Fruit fly (Drosophila melanogaster) whole organism, embryonic: ENCODE results near the gene CG6051.
A peak's percentile ranks its signal among the peaks of the same experiment; 100 is the strongest.

Experiments
- B-H2 ChIP-seq: fragments of 200-800 bp; sonication (Bioruptor generic); optimal IDR thresholded peaks from 2 replicates; lab custom pipeline; 2018; ENCODE audit warnings: missing biosample characterization, mild to moderate bottlenecking, missing genetic modification characterization
- BEAF-32 ChIP-seq: fragments of 200-800 bp; sonication (Bioruptor generic); optimal IDR thresholded peaks from 3 replicates; lab custom pipeline; 2017; ENCODE audit warnings: missing biosample characterization, missing genetic modification characterization, mild to moderate bottlenecking, moderate library complexity, missing genetic modification reagents
- Bdp1 ChIP-seq: fragments of 200-800 bp; sonication (Bioruptor generic); optimal IDR thresholded peaks from 3 replicates; lab custom pipeline; 2016; ENCODE audit warnings: missing biosample characterization, missing genetic modification characterization
- BtbVII ChIP-seq: fragments of 200-800 bp; sonication (Bioruptor generic); optimal IDR thresholded peaks from 3 replicates; lab custom pipeline; 2017; ENCODE audit warnings: missing biosample characterization, mild to moderate bottlenecking, missing genetic modification characterization
- CG1024 ChIP-seq: fragments of 200-800 bp; sonication (Bioruptor generic); IDR thresholded peaks from 2 replicates; pipeline ENCODE4 v1.3.6; 2022; ENCODE audit warnings: missing biosample characterization, missing genetic modification characterization
- CG10462 ChIP-seq: fragments of 200-800 bp; sonication (Bioruptor generic); optimal IDR thresholded peaks from 2 replicates; lab custom pipeline; 2016; ENCODE audit warnings: missing biosample characterization, missing genetic modification characterization
- CG11696 ChIP-seq: fragments of 200-800 bp; sonication (Bioruptor generic); IDR thresholded peaks from 2 replicates; pipeline ENCODE4 v1.3.6; 2022; ENCODE audit warnings: missing biosample characterization, missing genetic modification characterization
- CG13775 ChIP-seq: fragments of 200-800 bp; sonication (Bioruptor generic); optimal IDR thresholded peaks from 3 replicates; lab custom pipeline; 2017; ENCODE audit warnings: missing biosample characterization, mild to moderate bottlenecking, missing genetic modification characterization
- CG14441 ChIP-seq: fragments of 200-800 bp; sonication (Bioruptor generic); IDR thresholded peaks from 2 replicates; pipeline ENCODE4 v1.3.6; 2022; ENCODE audit warnings: missing biosample characterization, missing genetic modification characterization
- CG17385 ChIP-seq: fragments of 200-800 bp; sonication (Bioruptor generic); optimal IDR thresholded peaks from 3 replicates; lab custom pipeline; 2018; ENCODE audit warnings: missing biosample characterization, mild to moderate bottlenecking, missing genetic modification characterization
- CG17829 ChIP-seq: fragments of 200-800 bp; optimal IDR thresholded peaks from 2 replicates; lab custom pipeline; 2019; ENCODE audit warnings: missing biosample characterization, mild to moderate bottlenecking, missing genetic modification characterization, moderate library complexity
- CG18262 ChIP-seq: fragments of 200-800 bp; optimal IDR thresholded peaks from 3 replicates; lab custom pipeline; 2019; ENCODE audit warnings: missing biosample characterization, mild to moderate bottlenecking, missing genetic modification characterization, moderate library complexity
- CG2678 ChIP-seq: fragments of 200-800 bp; sonication (Bioruptor generic); optimal IDR thresholded peaks from 3 replicates; lab custom pipeline; 2019; ENCODE audit warnings: missing biosample characterization, mild to moderate bottlenecking, missing genetic modification characterization, moderate library complexity
- CG2712 ChIP-seq: fragments of 200-800 bp; optimal IDR thresholded peaks from 3 replicates; lab custom pipeline; 2019; ENCODE audit warnings: missing biosample characterization, mild to moderate bottlenecking, missing genetic modification characterization, moderate library complexity
- CG2889 ChIP-seq: fragments of 200-800 bp; sonication (Bioruptor generic); IDR thresholded peaks from 3 replicates; pipeline ENCODE4 v1.3.6; 2022; ENCODE audit warnings: missing biosample characterization, missing genetic modification characterization
- CG31224 ChIP-seq: fragments of 200-800 bp; sonication (Bioruptor generic); IDR thresholded peaks from 2 replicates; pipeline ENCODE4 v1.3.6; 2022; ENCODE audit warnings: missing biosample characterization, missing genetic modification characterization
- CG3995 ChIP-seq: fragments of 200-800 bp; sonication (Bioruptor generic); optimal IDR thresholded peaks from 3 replicates; lab custom pipeline; 2016; ENCODE audit warnings: missing biosample characterization, missing genetic modification characterization
- CG4282 ChIP-seq: fragments of 200-800 bp; sonication (Bioruptor generic); optimal IDR thresholded peaks from 2 replicates; lab custom pipeline; 2016; ENCODE audit warnings: missing biosample characterization, missing genetic modification characterization
- CG4328 ChIP-seq: fragments of 200-800 bp; sonication (Bioruptor generic); optimal IDR thresholded peaks from 3 replicates; lab custom pipeline; 2017; ENCODE audit warnings: missing biosample characterization, missing genetic modification reagents, missing genetic modification characterization
- CG6791 ChIP-seq: fragments of 200-800 bp; sonication (Bioruptor generic); IDR thresholded peaks from 3 replicates; pipeline ENCODE4 v1.3.6; 2022; ENCODE audit warnings: missing biosample characterization, missing genetic modification characterization; ENCODE audit not compliant: partially characterized antibody
- CG7372 ChIP-seq: fragments of 200-800 bp; sonication (Bioruptor generic); IDR thresholded peaks from 2 replicates; pipeline ENCODE4 v1.3.6; 2022; ENCODE audit warnings: missing biosample characterization, missing genetic modification characterization
- CG7963 ChIP-seq: fragments of 200-800 bp; sonication (Bioruptor generic); IDR thresholded peaks from 3 replicates; pipeline ENCODE4 v1.3.6; 2022; ENCODE audit warnings: missing biosample characterization, missing genetic modification characterization; ENCODE audit not compliant: partially characterized antibody
- CG8281 ChIP-seq: fragments of 200-800 bp; sonication (Bioruptor generic); optimal IDR thresholded peaks from 2 replicates; lab custom pipeline; 2018; ENCODE audit warnings: missing biosample characterization, mild to moderate bottlenecking, missing genetic modification characterization, moderate library complexity
- CG8388 ChIP-seq: fragments of 200-800 bp; sonication (Bioruptor generic); optimal IDR thresholded peaks from 2 replicates; lab custom pipeline; 2019; ENCODE audit warnings: missing biosample characterization, mild to moderate bottlenecking, missing genetic modification characterization, moderate library complexity
- CG9437 ChIP-seq: fragments of 200-800 bp; sonication (Bioruptor generic); optimal IDR thresholded peaks from 2 replicates; lab custom pipeline; 2018; ENCODE audit warnings: missing biosample characterization, mild to moderate bottlenecking, missing genetic modification characterization
- Doc3 ChIP-seq: fragments of 200-800 bp; sonication (Bioruptor generic); IDR thresholded peaks from 3 replicates; pipeline ENCODE4 v1.3.6; 2022; ENCODE audit warnings: missing biosample characterization, missing genetic modification characterization; ENCODE audit not compliant: partially characterized antibody
- Dref ChIP-seq: fragments of 200-800 bp; sonication (Bioruptor generic); IDR thresholded peaks from 2 replicates; pipeline ENCODE4 v1.3.6; 2022; ENCODE audit warnings: missing biosample characterization, missing genetic modification characterization
- Ets65A ChIP-seq: fragments of 200-800 bp; sonication (Bioruptor generic); peaks from one replicate; lab custom pipeline; 2016; ENCODE audit warnings: missing biosample characterization, missing genetic modification characterization
- HLH3B ChIP-seq: fragments of 200-800 bp; sonication (Bioruptor generic); IDR thresholded peaks from 2 replicates; pipeline ENCODE4 v1.3.6; 2022; ENCODE audit warnings: missing biosample characterization, missing genetic modification characterization
- Hr51 ChIP-seq, 2 experiments: fragments of 200-800 bp; sonication (Bioruptor generic); optimal IDR thresholded peaks; 2 replicates in 1 of 2; 3 replicates in 1 of 2; lab custom pipeline; 2016 to 2018; ENCODE audit warnings: missing biosample characterization in 2 of 2, missing genetic modification characterization in 2 of 2, mild to moderate bottlenecking in 1 of 2, moderate library complexity in 1 of 2
- Lim3 ChIP-seq: fragments of 200-800 bp; sonication (Bioruptor generic); IDR thresholded peaks from 2 replicates; pipeline ENCODE4 v1.3.6; 2022; ENCODE audit warnings: missing biosample characterization, missing genetic modification characterization
- Meics ChIP-seq: fragments of 200-800 bp; sonication (Bioruptor generic); optimal IDR thresholded peaks from 2 replicates; lab custom pipeline; 2017; ENCODE audit warnings: missing biosample characterization, mild to moderate bottlenecking, missing genetic modification characterization
- Opbp ChIP-seq: fragments of 200-800 bp; sonication (Bioruptor generic); IDR thresholded peaks from 3 replicates; pipeline ENCODE4 v1.3.6; 2022; ENCODE audit warnings: missing biosample characterization, missing genetic modification characterization; ENCODE audit not compliant: partially characterized antibody
- Usf ChIP-seq: fragments of 200-800 bp; sonication (Bioruptor generic); optimal IDR thresholded peaks from 2 replicates; lab custom pipeline; 2017; ENCODE audit warnings: missing genotype, missing biosample characterization, missing genetic modification characterization
- ap ChIP-seq: fragments of 200-800 bp; sonication (Bioruptor generic); IDR thresholded peaks from 2 replicates; pipeline ENCODE4 v1.3.6; 2022; ENCODE audit warnings: missing biosample characterization, missing genetic modification characterization
- croc ChIP-seq: fragments of 200-800 bp; sonication (Bioruptor generic); conservative IDR thresholded peaks from 3 replicates; pipeline ENCODE4 v1.3.6; 2022; ENCODE audit warnings: missing biosample characterization, missing genetic modification characterization
- crp ChIP-seq, 2 experiments: fragments of 200-800 bp; sonication (Bioruptor generic); optimal IDR thresholded peaks; 2 replicates in 1 of 2; 3 replicates in 1 of 2; lab custom pipeline; 2017; ENCODE audit warnings: missing biosample characterization in 2 of 2, missing genetic modification characterization in 2 of 2, mild to moderate bottlenecking in 1 of 2, moderate library complexity in 1 of 2
- da ChIP-seq: fragments of 200-800 bp; sonication (Bioruptor generic); optimal IDR thresholded peaks from 2 replicates; lab custom pipeline; 2016; ENCODE audit warnings: missing biosample characterization, missing genetic modification characterization
- eyg ChIP-seq: fragments of 200-800 bp; sonication (Bioruptor generic); optimal IDR thresholded peaks from 3 replicates; lab custom pipeline; 2016; ENCODE audit warnings: missing biosample characterization, missing genetic modification characterization
- gcm2 ChIP-seq: fragments of 200-800 bp; sonication (Bioruptor generic); optimal IDR thresholded peaks from 2 replicates; lab custom pipeline; 2016; ENCODE audit warnings: missing biosample characterization, missing genetic modification characterization
- knrl ChIP-seq: fragments of 200-800 bp; sonication (Bioruptor generic); IDR thresholded peaks from 3 replicates; pipeline ENCODE4 v1.3.6; 2022; ENCODE audit warnings: missing biosample characterization, missing genetic modification characterization; ENCODE audit not compliant: partially characterized antibody
- lbe ChIP-seq: fragments of 200-800 bp; sonication (Bioruptor generic); optimal IDR thresholded peaks from 2 replicates; lab custom pipeline; 2016; ENCODE audit warnings: missing biosample characterization, mild to moderate bottlenecking, missing genetic modification characterization
- lmd ChIP-seq: fragments of 200-800 bp; sonication (Bioruptor generic); IDR thresholded peaks from 2 replicates; pipeline ENCODE4 v1.3.6; 2022; ENCODE audit warnings: missing biosample characterization, missing genetic modification characterization
- pfk ChIP-seq: fragments of 200-800 bp; sonication (Bioruptor generic); optimal IDR thresholded peaks from 2 replicates; lab custom pipeline; 2018; ENCODE audit warnings: missing biosample characterization, mild to moderate bottlenecking, missing genetic modification characterization, moderate library complexity
- sens ChIP-seq: fragments of 200-800 bp; sonication (Bioruptor generic); peaks from one replicate; lab custom pipeline; 2016; ENCODE audit warnings: missing biosample characterization, missing genetic modification characterization
- sug ChIP-seq: fragments of 200-800 bp; optimal IDR thresholded peaks from 2 replicates; lab custom pipeline; 2019; ENCODE audit warnings: missing biosample characterization, mild to moderate bottlenecking, missing genetic modification characterization, moderate library complexity
- tup ChIP-seq: fragments of 200-800 bp; sonication (Bioruptor generic); optimal IDR thresholded peaks from 2 replicates; lab custom pipeline; 2016; ENCODE audit warnings: missing biosample characterization, mild to moderate bottlenecking, missing genetic modification characterization, moderate library complexity
- usp ChIP-seq: fragments of >200 bp; optimal IDR thresholded peaks from 2 replicates; lab custom pipeline; 2017; ENCODE audit warnings: missing biosample characterization, missing genetic modification characterization
- vnd ChIP-seq: fragments of 200-800 bp; sonication (Bioruptor generic); IDR thresholded peaks from 3 replicates; pipeline ENCODE4 v1.3.6; 2022; ENCODE audit warnings: missing biosample characterization, missing genetic modification characterization; ENCODE audit not compliant: partially characterized antibody
- vvl ChIP-seq: fragments of 200-800 bp; sonication (Bioruptor generic); IDR thresholded peaks from 2 replicates; pipeline ENCODE4 v1.3.6; 2022; ENCODE audit warnings: missing biosample characterization, missing genetic modification characterization
- zfh1 ChIP-seq: fragments of 200-800 bp; sonication (Bioruptor generic); IDR thresholded peaks from 3 replicates; pipeline ENCODE4 v1.3.6; 2022; ENCODE audit warnings: missing biosample characterization, missing genetic modification characterization

CG6051 gene

dm6 chr3R:27116465-27117092 lies 34.3 kb downstream of the CG6051 start, which contains the start of the genes CG6066 and CG5880 (continued):
- no peak for TF ChIP-seq CG2678 (tag; lab: Kevin White, UChicago)
- no peak for TF ChIP-seq vvl (GFP tag; lab: Robert Waterston, UW)
- TF ChIP-seq BEAF-32 (GFP tag; lab: Kevin White, UChicago): peak; percentile 83
- TF ChIP-seq tup: no peak
- TF ChIP-seq CG31224 (GFP tag; lab: Robert Waterston, UW): no peak
- TF ChIP-seq CG8281 (tag; lab: Kevin White, UChicago): no peak
- TF ChIP-seq CG17829 (tag; lab: Kevin White, UChicago): peak; percentile 6
- no peak for TF ChIP-seq CG7372
- TF ChIP-seq lbe (GFP tag; lab: Kevin White, UChicago): no peak
- peak; percentile 22 for TF ChIP-seq CG3995 (GFP tag; lab: Kevin White, UChicago)
- TF ChIP-seq pfk (GFP tag; lab: Kevin White, UChicago): no peak
- no peak for TF ChIP-seq croc (GFP tag; lab: Robert Waterston, UW)
- no peak for TF ChIP-seq Meics (GFP tag; lab: Kevin White, UChicago)
- TF ChIP-seq CG2712 (tag; lab: Kevin White, UChicago): no peak
- peak; percentile 85 for TF ChIP-seq Opbp (GFP tag; lab: Robert Waterston, UW)
- TF ChIP-seq da (GFP tag; lab: Kevin White, UChicago): no peak
- no peak for TF ChIP-seq HLH3B
- TF ChIP-seq zfh1 (GFP tag; lab: Robert Waterston, UW): no peak
- TF ChIP-seq CG6791 (GFP tag; lab: Robert Waterston, UW): peak; percentile 83
- TF ChIP-seq knrl: peak; percentile 78
- TF ChIP-seq CG2889 (GFP tag; lab: Robert Waterston, UW): no peak
- peak; percentile 62 for TF ChIP-seq sens (GFP tag; lab: Kevin White, UChicago)
- TF ChIP-seq CG14441 (GFP tag; lab: Robert Waterston, UW): no peak
- TF ChIP-seq Ets65A (GFP tag; lab: Kevin White, UChicago): peak; percentile 87
- no peak for TF ChIP-seq CG4328 (GFP tag; lab: Kevin White, UChicago)
- no peak for TF ChIP-seq BtbVII (GFP tag; lab: Kevin White, UChicago)
- TF ChIP-seq CG8388 (GFP tag; lab: Kevin White, UChicago): no peak
- TF ChIP-seq Bdp1 (GFP tag; lab: Kevin White, UChicago): no peak
- peak; percentile 70 to 95 for TF ChIP-seq crp (GFP tag; optimal IDR thresholded peaks at IDR 0.05; lab: Kevin White, UChicago)
- no peak for TF ChIP-seq CG1024
- no peak for TF ChIP-seq CG4282
- no peak for TF ChIP-seq lmd
- TF ChIP-seq CG13775 (GFP tag; lab: Kevin White, UChicago): no peak
- TF ChIP-seq gcm2 (GFP tag; lab: Kevin White, UChicago): no peak
- no peak for TF ChIP-seq Lim3 (GFP tag; lab: Robert Waterston, UW)
- peak; percentile 68 for TF ChIP-seq vnd (GFP tag; lab: Robert Waterston, UW)
- peak; percentile 85 for TF ChIP-seq Dref
- TF ChIP-seq CG18262 (tag; lab: Kevin White, UChicago): no peak
- TF ChIP-seq B-H2: no peak
- TF ChIP-seq CG17385 (GFP tag; lab: Kevin White, UChicago): no peak
- TF ChIP-seq Usf (GFP tag; lab: Kevin White, UChicago): no peak
- no peak for TF ChIP-seq CG9437 (GFP tag; lab: Kevin White, UChicago)
- TF ChIP-seq eyg (GFP tag; lab: Kevin White, UChicago): no peak
- TF ChIP-seq ap (GFP tag; lab: Robert Waterston, UW): no peak
- no peak for TF ChIP-seq CG10462 (GFP tag; lab: Kevin White, UChicago)
- TF ChIP-seq Hr51 (GFP tag; optimal IDR thresholded peaks at IDR 0.05; lab: Kevin White, UChicago): no peak
- no peak for TF ChIP-seq CG11696 (GFP tag; lab: Robert Waterston, UW)
- TF ChIP-seq Doc3 (GFP tag; lab: Robert Waterston, UW): peak; percentile 79
- TF ChIP-seq usp (GFP tag; lab: Kevin White, UChicago): no peak
- peak; percentile 71 for TF ChIP-seq CG7963 (GFP tag; lab: Robert Waterston, UW)
- no peak for TF ChIP-seq sug
